Fruit fly (Drosophila melanogaster) whole organism, embryonic: ENCODE data around the gene Dlic.

Experiments used
- Antp ChIP-seq: fragments of 200-800 bp; sonication (Bioruptor generic); optimal IDR thresholded peaks from 3 replicates; lab custom pipeline; 2016; ENCODE audit warnings: missing biosample characterization, missing genetic modification characterization
- BEAF-32 ChIP-seq: fragments of 200-800 bp; sonication (Bioruptor generic); optimal IDR thresholded peaks from 3 replicates; lab custom pipeline; 2017; ENCODE audit warnings: missing biosample characterization, missing genetic modification characterization, mild to moderate bottlenecking, moderate library complexity, missing genetic modification reagents
- CG1024 ChIP-seq: fragments of 200-800 bp; sonication (Bioruptor generic); IDR thresholded peaks from 2 replicates; pipeline ENCODE4 v1.3.6; 2022; ENCODE audit warnings: missing biosample characterization, missing genetic modification characterization
- CG12391 ChIP-seq: fragments of 200-800 bp; sonication (Bioruptor generic); optimal IDR thresholded peaks from 3 replicates; lab custom pipeline; 2018; ENCODE audit warnings: missing biosample characterization, mild to moderate bottlenecking, missing genetic modification characterization, moderate library complexity
- CG13287 ChIP-seq: fragments of 200-800 bp; sonication (Bioruptor generic); IDR thresholded peaks from 2 replicates; pipeline ENCODE4 v1.3.6; 2022; ENCODE audit warnings: missing biosample characterization, missing genetic modification characterization; ENCODE audit not compliant: partially characterized antibody
- CG13296 ChIP-seq: fragments of 200-800 bp; sonication (Bioruptor generic); optimal IDR thresholded peaks from 3 replicates; lab custom pipeline; 2018; ENCODE audit warnings: missing biosample characterization, mild to moderate bottlenecking, missing genetic modification characterization
- CG14710 ChIP-seq: fragments of 200-800 bp; sonication (Bioruptor generic); optimal IDR thresholded peaks from 3 replicates; lab custom pipeline; 2019; ENCODE audit warnings: missing biosample characterization, mild to moderate bottlenecking, missing genetic modification characterization, moderate library complexity
- CG1647 ChIP-seq: fragments of 200-800 bp; sonication (Bioruptor generic); optimal IDR thresholded peaks from 3 replicates; lab custom pipeline; 2016; ENCODE audit warnings: missing biosample characterization, missing genetic modification characterization
- CG16813 ChIP-seq: fragments of 200-800 bp; sonication (Bioruptor generic); IDR thresholded peaks from 3 replicates; pipeline ENCODE4 v1.3.6; 2022; ENCODE audit warnings: missing biosample characterization, missing genetic modification characterization; ENCODE audit not compliant: partially characterized antibody
- CG17359 ChIP-seq: fragments of 200-800 bp; sonication (Bioruptor generic); optimal IDR thresholded peaks from 3 replicates; lab custom pipeline; 2018; ENCODE audit warnings: missing biosample characterization, mild to moderate bottlenecking, missing genetic modification characterization, moderate library complexity
- CG43689 ChIP-seq: fragments of 200-800 bp; sonication (Bioruptor generic); IDR thresholded peaks from 2 replicates; pipeline ENCODE4 v1.3.6; 2022; ENCODE audit warnings: missing biosample characterization, missing genetic modification characterization
- CG4424 ChIP-seq: fragments of 200-800 bp; sonication (Bioruptor generic); optimal IDR thresholded peaks from 3 replicates; lab custom pipeline; 2016; ENCODE audit warnings: missing biosample characterization, missing genetic modification characterization
- CG5180 ChIP-seq: fragments of 200-800 bp; sonication (Bioruptor generic); optimal IDR thresholded peaks from 3 replicates; lab custom pipeline; 2017; ENCODE audit warnings: missing biosample characterization, missing genetic modification characterization, mild to moderate bottlenecking, moderate library complexity, missing genetic modification reagents
- CG6654 ChIP-seq: fragments of 200-800 bp; sonication (Bioruptor generic); optimal IDR thresholded peaks from 2 replicates; lab custom pipeline; 2017; ENCODE audit warnings: missing biosample characterization, mild to moderate bottlenecking, missing genetic modification characterization
- CG7745 ChIP-seq: fragments of 200-800 bp; sonication (Bioruptor generic); optimal IDR thresholded peaks from 2 replicates; lab custom pipeline; 2018; ENCODE audit warnings: missing biosample characterization, mild to moderate bottlenecking, missing genetic modification characterization, moderate library complexity
- CG9797 ChIP-seq: fragments of 200-800 bp; sonication (Bioruptor generic); optimal IDR thresholded peaks from 3 replicates; lab custom pipeline; 2018; ENCODE audit warnings: missing biosample characterization, mild to moderate bottlenecking, missing genetic modification characterization
- D ChIP-seq, 2 experiments: fragments of 200-800 bp in 1 of 2; fragments of >200 bp in 1 of 2; sonication (Bioruptor generic) in 1 of 2; optimal IDR thresholded peaks; 2 replicates in 1 of 2; 3 replicates in 1 of 2; lab custom pipeline; 2017; ENCODE audit warnings: mild to moderate bottlenecking in 1 of 2, missing biosample characterization in 1 of 2, missing genetic modification characterization in 1 of 2, missing genetic modification reagents in 1 of 2
- Dp ChIP-seq: fragments of 200-800 bp; sonication (Bioruptor generic); optimal IDR thresholded peaks from 2 replicates; lab custom pipeline; 2018; ENCODE audit warnings: missing biosample characterization, mild to moderate bottlenecking, missing genetic modification characterization, moderate library complexity
- Dref ChIP-seq: fragments of 200-800 bp; sonication (Bioruptor generic); IDR thresholded peaks from 2 replicates; pipeline ENCODE4 v1.3.6; 2022; ENCODE audit warnings: missing biosample characterization, missing genetic modification characterization
- Ets97D ChIP-seq: fragments of 200-800 bp; sonication (Bioruptor generic); optimal IDR thresholded peaks from 3 replicates; lab custom pipeline; 2016; ENCODE audit warnings: missing biosample characterization, missing genetic modification characterization
- HLH4C ChIP-seq: fragments of 200-800 bp; sonication (Bioruptor generic); IDR thresholded peaks from 3 replicates; pipeline ENCODE4 v1.3.6; 2022; ENCODE audit warnings: missing biosample characterization, missing genetic modification characterization; ENCODE audit not compliant: partially characterized antibody
- Jarid2 ChIP-seq: fragments of 200-800 bp; sonication (Bioruptor generic); optimal IDR thresholded peaks from 3 replicates; lab custom pipeline; 2017; ENCODE audit warnings: mild to moderate bottlenecking, missing biosample characterization, missing genetic modification reagents, missing genetic modification characterization
- Lhr ChIP-seq: fragments of 200-800 bp; sonication (Bioruptor generic); optimal IDR thresholded peaks from 3 replicates; lab custom pipeline; 2017; ENCODE audit warnings: mild to moderate bottlenecking, missing biosample characterization, missing genetic modification reagents, missing genetic modification characterization
- MBD-R2 ChIP-seq: fragments of 200-800 bp; sonication (Bioruptor generic); IDR thresholded peaks from 2 replicates; pipeline ENCODE4 v1.3.6; 2022; ENCODE audit warnings: missing biosample characterization, missing genetic modification characterization
- MESR4 ChIP-seq: fragments of 200-800 bp; sonication (Bioruptor generic); optimal IDR thresholded peaks from 2 replicates; lab custom pipeline; 2018; ENCODE audit warnings: missing biosample characterization, mild to moderate bottlenecking, missing genetic modification characterization, moderate library complexity
- MTF-1 ChIP-seq: fragments of 200-800 bp; sonication (Bioruptor generic); optimal IDR thresholded peaks from 2 replicates; lab custom pipeline; 2018; ENCODE audit warnings: missing biosample characterization, mild to moderate bottlenecking, missing genetic modification characterization, borderline replicate concordance
- Med ChIP-seq: fragments of 200-800 bp; sonication (Bioruptor generic); peaks from one replicate; lab custom pipeline; 2016; ENCODE audit warnings: missing biosample characterization, missing genetic modification characterization, mild to moderate bottlenecking, inconsistent platforms, moderate library complexity
- Myb ChIP-seq: fragments of 200-800 bp; sonication (Bioruptor generic); optimal IDR thresholded peaks from 2 replicates; lab custom pipeline; 2016; ENCODE audit warnings: missing biosample characterization, missing genetic modification characterization
- Pdp1 ChIP-seq, 2 experiments: fragments of 200-800 bp; sonication (Bioruptor generic); optimal IDR thresholded peaks; 3 replicates each; lab custom pipeline; 2016; ENCODE audit warnings: missing biosample characterization in 2 of 2, missing genetic modification characterization in 2 of 2, mild to moderate bottlenecking in 1 of 2, moderate library complexity in 1 of 2
- Sry-δ ChIP-seq: fragments of 200-800 bp; sonication (Bioruptor generic); optimal IDR thresholded peaks from 2 replicates; lab custom pipeline; 2016; ENCODE audit warnings: missing biosample characterization, missing genetic modification characterization
- YL-1 ChIP-seq: fragments of 200-800 bp; sonication (Bioruptor generic); optimal IDR thresholded peaks from 3 replicates; lab custom pipeline; 2017; ENCODE audit warnings: missing biosample characterization, mild to moderate bottlenecking, missing genetic modification characterization
- ab ChIP-seq: fragments of 200-800 bp; sonication (Bioruptor generic); optimal IDR thresholded peaks from 2 replicates; lab custom pipeline; 2016; ENCODE audit warnings: missing biosample characterization, missing genetic modification characterization
- amos ChIP-seq: fragments of 200-800 bp; sonication (Bioruptor generic); IDR thresholded peaks from 2 replicates; pipeline ENCODE4 v1.3.6; 2022; ENCODE audit warnings: missing biosample characterization, missing genetic modification characterization; ENCODE audit not compliant: partially characterized antibody
- ara ChIP-seq: fragments of 200-800 bp; sonication (Bioruptor generic); IDR thresholded peaks from 2 replicates; pipeline ENCODE4 v1.3.6; 2022; ENCODE audit warnings: missing biosample characterization, missing genetic modification characterization
- chinmo ChIP-seq: fragments of 200-800 bp; sonication (Bioruptor generic); IDR thresholded peaks from 4 replicates; pipeline ENCODE4 v1.3.6; 2022; ENCODE audit warnings: missing biosample characterization, missing genetic modification characterization; ENCODE audit not compliant: partially characterized antibody
- cwo ChIP-seq: fragments of 200-800 bp; sonication (Bioruptor generic); optimal IDR thresholded peaks from 3 replicates; lab custom pipeline; 2017; ENCODE audit warnings: missing biosample characterization, missing genetic modification characterization, mild to moderate bottlenecking, moderate library complexity, missing genetic modification reagents
- danr ChIP-seq: fragments of 200-800 bp; sonication (Bioruptor generic); IDR thresholded peaks from 2 replicates; pipeline ENCODE4 v1.3.6; 2022; ENCODE audit warnings: missing biosample characterization, missing genetic modification characterization
- dm ChIP-seq: fragments of 200-800 bp; sonication (Bioruptor generic); optimal IDR thresholded peaks from 3 replicates; lab custom pipeline; 2016; ENCODE audit warnings: missing biosample characterization, missing genetic modification characterization
- dysf ChIP-seq: fragments of 200-800 bp; sonication (Bioruptor generic); IDR thresholded peaks from 3 replicates; pipeline ENCODE4 v1.3.6; 2022; ENCODE audit warnings: missing biosample characterization, missing genetic modification characterization
- esg ChIP-seq: fragments of 200-800 bp; sonication (Bioruptor generic); conservative IDR thresholded peaks from 2 replicates; pipeline ENCODE4 v1.3.6; 2022; ENCODE audit warnings: missing biosample characterization, missing genetic modification characterization
- ewg ChIP-seq: fragments of 200-800 bp; sonication (Bioruptor generic); optimal IDR thresholded peaks from 3 replicates; lab custom pipeline; 2017; ENCODE audit warnings: mild to moderate bottlenecking, missing biosample characterization, missing genetic modification reagents, missing genetic modification characterization
- ham ChIP-seq: fragments of 200-800 bp; sonication (Bioruptor generic); IDR thresholded peaks from 2 replicates; pipeline ENCODE4 v1.3.6; 2022; ENCODE audit warnings: missing biosample characterization, missing genetic modification characterization
- klu ChIP-seq: fragments of 200-800 bp; sonication (Bioruptor generic); IDR thresholded peaks from 2 replicates; pipeline ENCODE4 v1.3.6; 2022; ENCODE audit warnings: missing biosample characterization, missing genetic modification characterization
- kni ChIP-seq: fragments of 200-800 bp; sonication (Bioruptor generic); optimal IDR thresholded peaks from 3 replicates; lab custom pipeline; 2017; ENCODE audit warnings: mild to moderate bottlenecking, missing biosample characterization, missing genetic modification reagents, missing genetic modification characterization
- maf-S ChIP-seq: fragments of 200-800 bp; sonication (Bioruptor generic); optimal IDR thresholded peaks from 2 replicates; lab custom pipeline; 2016; ENCODE audit warnings: missing biosample characterization, missing genetic modification characterization
- ro ChIP-seq: fragments of 200-800 bp; sonication (Bioruptor generic); IDR thresholded peaks from 2 replicates; pipeline ENCODE4 v1.3.6; 2022; ENCODE audit warnings: missing biosample characterization, missing genetic modification characterization
- scrt ChIP-seq: fragments of 200-800 bp; sonication (Bioruptor generic); optimal IDR thresholded peaks from 2 replicates; lab custom pipeline; 2018; ENCODE audit warnings: missing biosample characterization, mild to moderate bottlenecking, missing genetic modification characterization, moderate library complexity
- tna ChIP-seq: fragments of 200-800 bp; sonication (Bioruptor generic); IDR thresholded peaks from 2 replicates; pipeline ENCODE4 v1.3.6; 2022; ENCODE audit warnings: missing biosample characterization, missing genetic modification characterization; ENCODE audit not compliant: partially characterized antibody
- vvl ChIP-seq: fragments of 200-800 bp; sonication (Bioruptor generic); IDR thresholded peaks from 2 replicates; pipeline ENCODE4 v1.3.6; 2022; ENCODE audit warnings: missing biosample characterization, missing genetic modification characterization

Dlic gene

dm6 chrX:11128828-11129227, 25.4 kb upstream of the Dlic start, which contains the start of gene SrpRalpha (continued):
- TF ChIP-seq CG6654 (GFP tag; lab: Kevin White, UChicago), result no peak
- no peak for TF ChIP-seq CG13296 (GFP tag; lab: Kevin White, UChicago)
- peak; percentile 71 for TF ChIP-seq Med (GFP tag; lab: Kevin White, UChicago)
- TF ChIP-seq esg, result no peak
- no peak for TF ChIP-seq ro (GFP tag; lab: Robert Waterston, UW)
- TF ChIP-seq Ets97D (GFP tag; lab: Kevin White, UChicago), result peak; percentile 26
- no peak for TF ChIP-seq ara (GFP tag; lab: Robert Waterston, UW)
- TF ChIP-seq Jarid2 (GFP tag; lab: Kevin White, UChicago), result no peak
- TF ChIP-seq ab (GFP tag; lab: Kevin White, UChicago), result no peak
- no peak for TF ChIP-seq scrt (GFP tag; lab: Kevin White, UChicago)
- TF ChIP-seq CG12391 (tag; lab: Kevin White, UChicago), result no peak
- TF ChIP-seq MTF-1, result no peak
- peak; percentile 74; the same call in 1 of the 4 replicates for TF ChIP-seq chinmo (GFP tag; lab: Robert Waterston, UW)
- peak; percentile 14 for TF ChIP-seq CG17359 (tag; lab: Kevin White, UChicago)
- peak; percentile 59 for TF ChIP-seq CG14710
- TF ChIP-seq MBD-R2 (GFP tag; lab: Robert Waterston, UW), result peak; percentile 57
- no peak for TF ChIP-seq ham
- TF ChIP-seq ewg, result no peak
- TF ChIP-seq maf-S (GFP tag; lab: Kevin White, UChicago), result no peak
- TF ChIP-seq YL-1 (GFP tag; lab: Kevin White, UChicago), result peak; percentile 79
- TF ChIP-seq Sry-δ, result peak; percentile 84
- no peak for TF ChIP-seq CG7745 (tag; lab: Kevin White, UChicago)
- no peak for TF ChIP-seq CG4424 (GFP tag; lab: Kevin White, UChicago)
- peak; percentile 28; the same call in 1 of the 2 replicates for TF ChIP-seq amos (GFP tag; lab: Robert Waterston, UW)
- no peak for TF ChIP-seq Lhr (GFP tag; lab: Kevin White, UChicago)
- TF ChIP-seq Antp, result no peak
- peak; percentile 33; the same call in 1 of the 3 replicates for TF ChIP-seq CG16813 (GFP tag; lab: Robert Waterston, UW)
- TF ChIP-seq Myb (GFP tag; lab: Kevin White, UChicago), result peak; percentile 93
- no peak for TF ChIP-seq CG1647 (GFP tag; lab: Kevin White, UChicago)
- no peak for TF ChIP-seq dysf (GFP tag; lab: Robert Waterston, UW)
- TF ChIP-seq dm (GFP tag; lab: Kevin White, UChicago), result peak; percentile 3
- no peak for TF ChIP-seq CG5180
- TF ChIP-seq Dref (GFP tag; lab: Robert Waterston, UW), result peak; percentile 72
- TF ChIP-seq CG43689, result no peak
- TF ChIP-seq Pdp1 (GFP tag; optimal IDR thresholded peaks at IDR 0.05; lab: Kevin White, UChicago), result peak in 1 of 2 experiments; percentile 5
- peak; percentile 46 for TF ChIP-seq BEAF-32 (GFP tag; lab: Kevin White, UChicago)
- no peak for TF ChIP-seq klu (GFP tag; lab: Robert Waterston, UW)
- no peak for TF ChIP-seq D (optimal IDR thresholded peaks at IDR 0.05; lab: Kevin White, UChicago)
- no peak for TF ChIP-seq D (GFP tag; optimal IDR thresholded peaks at IDR 0.05; lab: Kevin White, UChicago)
- TF ChIP-seq tna, result no peak
- no peak for TF ChIP-seq CG9797 (GFP tag; lab: Kevin White, UChicago)
- TF ChIP-seq cwo (GFP tag; lab: Kevin White, UChicago), result no peak
- TF ChIP-seq danr, result no peak
- TF ChIP-seq CG1024, result no peak
- peak; percentile 84 for TF ChIP-seq MESR4 (GFP tag; lab: Kevin White, UChicago)
- peak; percentile 63; the same call in 1 of the 2 replicates for TF ChIP-seq vvl
- no peak for TF ChIP-seq kni (GFP tag; lab: Kevin White, UChicago)
- peak; percentile 63 for TF ChIP-seq Dp (GFP tag; lab: Kevin White, UChicago)
- peak; percentile 57; the same call in 2 of the 3 replicates for TF ChIP-seq HLH4C (GFP tag; lab: Robert Waterston, UW)
- peak; percentile 55 for TF ChIP-seq CG13287 (GFP tag; lab: Robert Waterston, UW)
